Worm (Caenorhabditis elegans): ENCODE measurements around the gene sap-140.

Gene sap-140

DNA sequence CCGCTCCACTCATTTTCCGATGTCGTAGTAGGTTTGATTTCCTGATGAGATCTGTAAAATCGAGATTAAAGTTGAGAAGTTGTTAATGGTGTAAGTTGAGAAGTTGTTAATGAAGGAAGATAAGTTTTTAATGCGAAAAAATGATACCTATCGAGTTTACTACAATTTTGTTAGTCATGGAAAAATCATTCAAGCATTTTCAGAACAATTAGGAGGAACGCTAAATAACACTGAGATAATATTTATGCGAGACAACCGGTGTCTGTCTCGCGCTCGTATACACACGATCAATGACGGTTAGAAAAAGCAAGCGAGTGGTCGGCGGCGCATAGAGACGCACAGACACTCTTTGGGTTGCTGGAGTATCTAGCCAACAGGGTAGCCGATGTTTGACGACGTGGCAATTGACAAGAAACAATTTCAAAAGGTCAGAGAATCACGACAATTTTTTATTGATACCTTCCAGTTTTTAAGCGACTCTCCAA, 1.7 kb upstream of the sap-140 start, which contains the start of gene cgh-1:
Gene cgh-1, minus strand, starts transcription at position 51 of the 485 bp plus-strand sequence.
- TF ChIP-seq lin-13 (tag; optimal IDR thresholded peaks at IDR 0.05) (no peak), unc-39 (tag; optimal IDR thresholded peaks at IDR 0.05) (no peak), lsy-2 (tag; optimal IDR thresholded peaks at IDR 0.05) (no peak), nhr-2 (tag; optimal IDR thresholded peaks at IDR 0.05) (no peak), ces-1 (GFP tag; optimal IDR thresholded peaks at IDR 0.05) (no peak), mep-1 (tag; optimal IDR thresholded peaks at IDR 0.05) (no peak), unc-62 (GFP tag; optimal IDR thresholded peaks at IDR 0.05) (no peak), nhr-12 (tag; optimal IDR thresholded peaks at IDR 0.05) (no peak), nhr-237 (tag; optimal IDR thresholded peaks at IDR 0.05) (no peak), mls-2 (tag; optimal IDR thresholded peaks at IDR 0.05) (no peak), nhr-28 (tag; optimal IDR thresholded peaks at IDR 0.05) (no peak), ztf-11 (tag; optimal IDR thresholded peaks at IDR 0.05) (no peak), drap-1 (GFP tag; optimal IDR thresholded peaks at IDR 0.05) (no peak)

DNA sequence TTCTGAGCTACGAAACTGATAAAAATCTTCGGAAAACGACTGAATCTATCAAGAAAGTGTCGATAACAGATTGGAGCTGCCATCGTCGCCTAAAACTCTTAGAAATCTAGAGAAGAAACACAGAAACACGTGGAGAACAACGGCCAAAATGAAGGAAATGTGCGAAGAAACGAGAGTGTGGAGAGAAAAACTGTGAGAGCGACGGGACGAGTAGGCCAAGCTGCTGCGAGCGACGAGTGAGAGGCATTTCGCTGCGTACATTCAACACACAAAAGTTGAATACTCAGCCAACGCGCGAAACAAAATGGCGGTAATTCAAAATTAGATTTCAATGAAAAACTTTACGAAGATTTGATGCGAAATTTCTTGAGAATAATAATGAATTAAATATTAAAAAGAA, 1.2 kb upstream of the sap-140 start:
- TF ChIP-seq drap-1 (GFP tag; optimal IDR thresholded peaks at IDR 0.05) = peak; percentile 57
- TF ChIP-seq ham-2 (GFP tag; optimal IDR thresholded peaks at IDR 0.05) = peak; percentile 65
- peak; percentile 28 for TF ChIP-seq ceh-39 (tag; optimal IDR thresholded peaks at IDR 0.05)
- TF ChIP-seq lin-13 (tag; optimal IDR thresholded peaks at IDR 0.05) = peak; percentile 92
- TF ChIP-seq lsy-2 (tag; optimal IDR thresholded peaks at IDR 0.05) = peak; percentile 83
- no peak for TF ChIP-seq blmp-1 (tag; optimal IDR thresholded peaks at IDR 0.05)
- peak; percentile 3 for TF ChIP-seq M03D4.4 (tag; optimal IDR thresholded peaks at IDR 0.05)
- TF ChIP-seq ces-1 (GFP tag; optimal IDR thresholded peaks at IDR 0.05) = peak; percentile 85
- no peak for TF ChIP-seq bed-3 (GFP tag; optimal IDR thresholded peaks at IDR 0.05)
- peak; percentile 24 for TF ChIP-seq elt-3 (tag; optimal IDR thresholded peaks at IDR 0.05)
- TF ChIP-seq ztf-11 (tag; optimal IDR thresholded peaks at IDR 0.05) = peak; percentile 41
- no peak for TF ChIP-seq sem-2 (GFP tag; optimal IDR thresholded peaks at IDR 0.05)
- peak; percentile 57 for TF ChIP-seq hlh-1 (tag; optimal IDR thresholded peaks at IDR 0.05)
- peak; percentile 46 for TF ChIP-seq unc-62 (GFP tag; optimal IDR thresholded peaks at IDR 0.05)
- TF ChIP-seq nhr-76 (tag; optimal IDR thresholded peaks at IDR 0.05) = no peak
- no peak for TF ChIP-seq snpc-4 (tag; optimal IDR thresholded peaks at IDR 0.05)
- TF ChIP-seq nhr-237 (tag; optimal IDR thresholded peaks at IDR 0.05) = peak; percentile 78
- no peak for TF ChIP-seq mab-5 (tag; optimal IDR thresholded peaks at IDR 0.05)
- TF ChIP-seq unc-120 (tag; optimal IDR thresholded peaks at IDR 0.05; ENCODE audit: poor library complexity, severe bottlenecking) = peak; percentile 23
- peak; percentile 97 for TF ChIP-seq mep-1 (tag; optimal IDR thresholded peaks at IDR 0.05)
- no peak for TF ChIP-seq tbx-8 (GFP tag; optimal IDR thresholded peaks at IDR 0.05)
- peak; percentile 49 for TF ChIP-seq ceh-43 (GFP tag; optimal IDR thresholded peaks at IDR 0.05)
- TF ChIP-seq cnd-1 (tag; optimal IDR thresholded peaks at IDR 0.05) = peak; percentile 19
- TF ChIP-seq sptf-1 (tag; optimal IDR thresholded peaks at IDR 0.05) = peak; percentile 60
- peak; percentile 78 for TF ChIP-seq pha-4 (tag; optimal IDR thresholded peaks at IDR 0.05)
- TF ChIP-seq flh-1 (GFP tag; optimal IDR thresholded peaks at IDR 0.05) = no peak

DNA sequence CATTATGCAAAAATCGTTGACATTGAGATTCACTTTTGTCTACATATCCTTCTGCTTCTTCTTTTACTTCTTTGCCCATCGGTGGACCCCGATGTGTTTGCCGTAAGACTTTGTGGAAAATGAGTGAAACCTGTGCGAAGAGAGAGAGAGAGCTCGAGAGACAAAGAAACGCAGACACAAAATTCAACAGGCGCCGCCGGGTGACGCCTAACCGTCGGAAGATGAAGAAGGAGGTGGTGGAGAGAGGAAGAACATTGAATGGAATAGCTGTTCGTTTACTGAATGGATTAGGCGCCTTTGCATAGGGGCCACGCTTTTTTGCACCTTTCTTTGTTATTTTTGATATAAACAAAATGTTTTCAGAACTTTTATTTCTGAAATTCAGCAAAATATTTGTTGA, 7.4 kb downstream of the sap-140 start:
- TF ChIP-seq hlh-1 (tag; optimal IDR thresholded peaks at IDR 0.05) (peak; percentile 34), nhr-12 (tag; optimal IDR thresholded peaks at IDR 0.05) (no peak)

DNA sequence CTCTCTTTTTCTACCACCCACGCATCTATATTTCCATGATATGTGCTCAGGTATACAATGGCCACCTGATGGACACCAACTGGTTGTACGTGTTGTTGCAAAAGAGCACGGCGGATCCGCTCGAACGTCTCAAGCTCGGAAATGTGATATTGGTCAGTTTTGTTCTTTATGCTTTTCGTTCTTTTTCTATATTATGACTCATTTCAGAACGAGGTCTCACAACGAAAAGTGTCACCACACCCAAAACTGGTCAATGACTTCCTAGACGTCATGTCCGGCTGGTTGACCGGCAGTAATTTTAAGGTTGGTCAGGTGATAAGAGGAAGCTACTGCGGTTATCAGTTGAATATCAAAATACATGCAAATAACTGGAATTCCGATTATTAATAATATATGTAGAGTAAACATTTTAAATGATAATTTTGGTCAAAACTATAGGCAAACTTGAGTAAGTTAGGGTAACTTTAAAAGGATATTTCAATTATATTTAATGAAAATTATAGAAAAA, 8.6 kb downstream of the sap-140 start, which contains the start of gene cls-1:
Gene cls-1, plus strand, starts transcription at position 51 of the 508 bp plus-strand sequence.
- TF ChIP-seq ham-2 (GFP tag; optimal IDR thresholded peaks at IDR 0.05) (no peak), elt-1 (tag; optimal IDR thresholded peaks at IDR 0.05; ENCODE audit: borderline replicate concordance, insufficient read depth) (no peak), ceh-83 (GFP tag; optimal IDR thresholded peaks at IDR 0.05) (no peak), unc-62 (GFP tag; optimal IDR thresholded peaks at IDR 0.05) (no peak), cnd-1 (tag; optimal IDR thresholded peaks at IDR 0.05) (no peak), flh-1 (GFP tag; optimal IDR thresholded peaks at IDR 0.05) (no peak), unc-120 (tag; optimal IDR thresholded peaks at IDR 0.05; ENCODE audit: poor library complexity, severe bottlenecking) (no peak), nhr-28 (tag; optimal IDR thresholded peaks at IDR 0.05) (no peak), lsy-2 (tag; optimal IDR thresholded peaks at IDR 0.05) (no peak), mab-5 (tag; optimal IDR thresholded peaks at IDR 0.05) (no peak), ceh-39 (tag; optimal IDR thresholded peaks at IDR 0.05) (no peak), nhr-2 (tag; optimal IDR thresholded peaks at IDR 0.05) (no peak), mls-2 (tag; optimal IDR thresholded peaks at IDR 0.05) (no peak)

Data from whole organism, mixed stage, embryonic.